Fruit fly (Drosophila melanogaster) whole organism, prepupa: Measurements from ENCODE around the gene Flo2.

Source experiments
- Blimp-1 ChIP-seq: fragments of 200-800 bp; sonication (Bioruptor generic); optimal IDR thresholded peaks from 3 replicates; lab custom pipeline; 2017; ENCODE audit warnings: missing biosample characterization, missing genetic modification characterization, mild to moderate bottlenecking, moderate library complexity, missing genetic modification reagents
- CG10631 ChIP-seq: fragments of 200-800 bp; sonication (Bioruptor generic); optimal IDR thresholded peaks from 2 replicates; lab custom pipeline; 2016; ENCODE audit warnings: missing biosample characterization, missing genetic modification characterization
- CG10669 ChIP-seq: fragments of 200-800 bp; sonication (Bioruptor generic); optimal IDR thresholded peaks from 3 replicates; lab custom pipeline; 2018; ENCODE audit warnings: missing biosample characterization, mild to moderate bottlenecking, missing genetic modification characterization, moderate library complexity
- CG11294 ChIP-seq: fragments of 200-800 bp; sonication (Bioruptor generic); IDR thresholded peaks from 2 replicates; pipeline ENCODE4 v1.3.6; 2022; ENCODE audit warnings: missing biosample characterization, missing genetic modification characterization
- CG11762 ChIP-seq: fragments of 200-800 bp; sonication (Bioruptor generic); optimal IDR thresholded peaks from 3 replicates; lab custom pipeline; 2016; ENCODE audit warnings: missing biosample characterization, missing genetic modification characterization; ENCODE audit not compliant: insufficient read depth
- CG11902 ChIP-seq: fragments of 200-800 bp; sonication (Bioruptor generic); optimal IDR thresholded peaks from 3 replicates; lab custom pipeline; 2016; ENCODE audit warnings: missing biosample characterization, missing genetic modification characterization
- CG1621 ChIP-seq: fragments of 200-800 bp; sonication (Bioruptor generic); optimal IDR thresholded peaks from 3 replicates; lab custom pipeline; 2018; ENCODE audit warnings: missing biosample characterization, mild to moderate bottlenecking, missing genetic modification characterization
- CG16779 ChIP-seq: fragments of 200-800 bp; sonication (Bioruptor generic); optimal IDR thresholded peaks from 3 replicates; lab custom pipeline; 2017; ENCODE audit warnings: missing biosample characterization, mild to moderate bottlenecking, missing genetic modification characterization
- CG3919 ChIP-seq: fragments of 200-800 bp; sonication (Bioruptor generic); optimal IDR thresholded peaks from 3 replicates; lab custom pipeline; 2016; ENCODE audit warnings: missing biosample characterization, missing genetic modification characterization
- CG4318 ChIP-seq: fragments of 200-800 bp; sonication (Bioruptor generic); optimal IDR thresholded peaks from 3 replicates; lab custom pipeline; 2017; ENCODE audit warnings: missing biosample characterization, mild to moderate bottlenecking, missing genetic modification characterization
- CG6276 ChIP-seq: fragments of 200-800 bp; sonication (Bioruptor generic); optimal IDR thresholded peaks from 2 replicates; lab custom pipeline; 2017; ENCODE audit warnings: missing biosample characterization, mild to moderate bottlenecking, missing genetic modification characterization
- CG6792 ChIP-seq: fragments of 200-800 bp; sonication (Bioruptor generic); optimal IDR thresholded peaks from 3 replicates; lab custom pipeline; 2016; ENCODE audit warnings: missing biosample characterization, missing genetic modification characterization
- CG6808 ChIP-seq: fragments of 200-800 bp; sonication (Bioruptor generic); optimal IDR thresholded peaks from 3 replicates; lab custom pipeline; 2017; ENCODE audit warnings: missing biosample characterization, missing genetic modification characterization, mild to moderate bottlenecking, moderate library complexity, missing genetic modification reagents
- CG6854 ChIP-seq: fragments of 200-800 bp; sonication (Bioruptor generic); optimal IDR thresholded peaks from 2 replicates; lab custom pipeline; 2017; ENCODE audit warnings: missing biosample characterization, mild to moderate bottlenecking, missing genetic modification characterization
- CG8119 ChIP-seq: fragments of 200-800 bp; sonication (Bioruptor generic); IDR thresholded peaks from 3 replicates; pipeline ENCODE4 v1.3.6; 2022; ENCODE audit warnings: missing biosample characterization, missing genetic modification characterization
- Eip78C ChIP-seq: fragments of 200-800 bp; sonication (Bioruptor generic); peaks from one replicate; lab custom pipeline; 2016; ENCODE audit warnings: missing biosample characterization, missing genetic modification characterization
- Eip93F ChIP-seq: fragments of 200-800 bp; sonication (Bioruptor generic); optimal IDR thresholded peaks from 2 replicates; lab custom pipeline; 2016; ENCODE audit warnings: missing biosample characterization, mild to moderate bottlenecking, missing genetic modification characterization
- Ets21C ChIP-seq: fragments of 200-800 bp; sonication (Bioruptor generic); optimal IDR thresholded peaks from 3 replicates; lab custom pipeline; 2016; ENCODE audit warnings: missing biosample characterization, missing genetic modification characterization
- Ets96B ChIP-seq: fragments of 200-800 bp; optimal IDR thresholded peaks from 2 replicates; lab custom pipeline; 2019; ENCODE audit warnings: missing biosample characterization, mild to moderate bottlenecking, missing genetic modification characterization, moderate library complexity
- Hr38 ChIP-seq: sonication (Bioruptor generic); optimal IDR thresholded peaks from 2 replicates; lab custom pipeline; 2016; ENCODE audit warnings: missing biosample characterization, missing genetic modification characterization
- Hr39 ChIP-seq: fragments of 200-800 bp; sonication (Bioruptor generic); optimal IDR thresholded peaks from 2 replicates; lab custom pipeline; 2016; ENCODE audit warnings: missing biosample characterization, missing genetic modification characterization
- Hr4 ChIP-seq: fragments of 200-800 bp; sonication (Bioruptor generic); optimal IDR thresholded peaks from 3 replicates; lab custom pipeline; 2016; ENCODE audit warnings: missing biosample characterization, missing genetic modification characterization
- Lpt ChIP-seq: fragments of 200-800 bp; sonication (Bioruptor generic); optimal IDR thresholded peaks from 3 replicates; lab custom pipeline; 2016; ENCODE audit warnings: missing biosample characterization, missing genetic modification characterization
- OdsH ChIP-seq: fragments of 200-800 bp; sonication (Bioruptor generic); optimal IDR thresholded peaks from 3 replicates; lab custom pipeline; 2016; ENCODE audit warnings: missing biosample characterization, missing genetic modification characterization
- Smox ChIP-seq: fragments of 200-800 bp; sonication (Bioruptor generic); optimal IDR thresholded peaks from 3 replicates; lab custom pipeline; 2016; ENCODE audit warnings: missing biosample characterization, missing genetic modification characterization
- Sox102F ChIP-seq: fragments of 200-800 bp; sonication (Bioruptor generic); optimal IDR thresholded peaks from 2 replicates; lab custom pipeline; 2016; ENCODE audit warnings: missing biosample characterization, mild to moderate bottlenecking, missing genetic modification characterization
- Sox14 ChIP-seq: fragments of 200-800 bp; sonication (Bioruptor generic); optimal IDR thresholded peaks from 3 replicates; lab custom pipeline; 2016; ENCODE audit warnings: missing biosample characterization, missing genetic modification characterization
- Sox15 ChIP-seq: fragments of 200-800 bp; sonication (Bioruptor generic); optimal IDR thresholded peaks from 3 replicates; lab custom pipeline; 2016; ENCODE audit warnings: missing biosample characterization, missing genetic modification characterization
- acj6 ChIP-seq: fragments of 200-800 bp; sonication (Bioruptor generic); optimal IDR thresholded peaks from 3 replicates; lab custom pipeline; 2016; ENCODE audit warnings: missing biosample characterization, missing genetic modification characterization
- dsx ChIP-seq: fragments of 200-800 bp; optimal IDR thresholded peaks from 3 replicates; lab custom pipeline; 2019; ENCODE audit warnings: missing biosample characterization, mild to moderate bottlenecking, missing genetic modification characterization, moderate library complexity; ENCODE audit not compliant: poor library complexity, severe bottlenecking
- eg ChIP-seq: fragments of 200-800 bp; sonication (Bioruptor generic); IDR thresholded peaks from 3 replicates; pipeline ENCODE4 v1.3.6; 2022; ENCODE audit warnings: missing biosample characterization, missing genetic modification characterization
- esn ChIP-seq: fragments of 200-800 bp; sonication (Bioruptor generic); optimal IDR thresholded peaks from 2 replicates; lab custom pipeline; 2016; ENCODE audit warnings: missing biosample characterization, mild to moderate bottlenecking, missing genetic modification characterization, moderate library complexity
- fd59A ChIP-seq: fragments of 200-800 bp; sonication (Bioruptor generic); optimal IDR thresholded peaks from 2 replicates; lab custom pipeline; 2017; ENCODE audit warnings: missing biosample characterization, mild to moderate bottlenecking, missing genetic modification characterization, missing genetic modification reagents
- fd85E ChIP-seq: fragments of 200-800 bp; sonication (Bioruptor generic); optimal IDR thresholded peaks from 3 replicates; lab custom pipeline; 2016; ENCODE audit warnings: missing biosample characterization, missing genetic modification characterization
- fkh ChIP-seq: fragments of 200-800 bp; sonication (Bioruptor generic); optimal IDR thresholded peaks from 3 replicates; lab custom pipeline; 2017; ENCODE audit warnings: missing biosample characterization, mild to moderate bottlenecking, missing genetic modification characterization, moderate library complexity
- lz ChIP-seq: fragments of 200-800 bp; sonication (Bioruptor generic); optimal IDR thresholded peaks from 3 replicates; lab custom pipeline; 2016; ENCODE audit warnings: missing biosample characterization, missing genetic modification characterization
- net ChIP-seq: fragments of 200-800 bp; sonication (Bioruptor generic); optimal IDR thresholded peaks from 3 replicates; lab custom pipeline; 2016; ENCODE audit warnings: missing biosample characterization, missing genetic modification characterization
- salr ChIP-seq, 2 experiments: fragments of 200-800 bp; sonication (Bioruptor generic); optimal IDR thresholded peaks; 3 replicates each; lab custom pipeline; 2016 to 2018; ENCODE audit warnings: missing biosample characterization in 2 of 2, missing genetic modification characterization in 2 of 2, mild to moderate bottlenecking in 1 of 2
- spab ChIP-seq: fragments of 200-800 bp; sonication (Bioruptor generic); optimal IDR thresholded peaks from 2 replicates; lab custom pipeline; 2017; ENCODE audit warnings: missing biosample characterization, mild to moderate bottlenecking, missing genetic modification characterization, missing genetic modification reagents
- ss ChIP-seq, 2 experiments: fragments of 200-800 bp; sonication (Bioruptor generic); optimal IDR thresholded peaks; 2 replicates in 1 of 2; 3 replicates in 1 of 2; lab custom pipeline; 2017 to 2018; ENCODE audit warnings: mild to moderate bottlenecking in 2 of 2, missing biosample characterization in 2 of 2, missing genetic modification characterization in 2 of 2, moderate library complexity in 1 of 2
- svp ChIP-seq: fragments of 200-800 bp; sonication (Bioruptor generic); peaks from one replicate; lab custom pipeline; 2016; ENCODE audit warnings: missing biosample characterization, missing genetic modification characterization
- topi ChIP-seq: fragments of 200-800 bp; sonication (Bioruptor generic); optimal IDR thresholded peaks from 3 replicates; lab custom pipeline; 2016; ENCODE audit warnings: missing biosample characterization, missing genetic modification characterization
- vri ChIP-seq: fragments of 200-800 bp; sonication (Bioruptor generic); optimal IDR thresholded peaks from 3 replicates; lab custom pipeline; 2016; ENCODE audit warnings: missing biosample characterization, mild to moderate bottlenecking, missing genetic modification characterization

Flo2 gene

DNA sequence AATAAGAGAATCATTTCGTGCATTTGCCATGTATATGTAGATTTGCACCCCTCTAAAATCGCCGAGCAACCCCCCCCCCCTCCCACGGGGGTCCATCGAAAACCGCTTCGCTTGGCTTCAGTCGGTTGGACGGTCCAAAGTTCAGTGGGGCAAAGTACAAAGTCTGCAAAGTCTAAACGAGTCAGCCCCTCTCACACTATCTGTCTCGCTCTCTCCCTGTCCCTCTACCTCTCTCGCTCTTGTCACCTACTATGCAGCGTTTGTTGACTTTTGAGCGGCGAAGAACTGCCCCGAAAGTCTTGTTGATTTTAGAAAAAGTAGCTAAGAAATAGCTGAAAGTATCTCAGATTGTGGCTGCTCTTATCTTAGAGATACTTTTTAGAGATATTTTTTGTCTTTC lies 108.2 kb downstream of the Flo2 start (continued):
- TF ChIP-seq vri (GFP tag; lab: Kevin White, UChicago) (no peak), OdsH (GFP tag; lab: Kevin White, UChicago) (peak; percentile 57), CG6792 (GFP tag; lab: Kevin White, UChicago) (no peak), fd59A (peak; percentile 38), CG11902 (GFP tag; lab: Kevin White, UChicago) (no peak), eg (peak; percentile 98), CG1621 (tag; lab: Kevin White, UChicago) (peak; percentile 91), Ets21C (GFP tag; lab: Kevin White, UChicago) (no peak), topi (peak; percentile 6), Blimp-1 (GFP tag; lab: Kevin White, UChicago) (peak; percentile 53), CG8119 (GFP tag; lab: Robert Waterston, UW) (peak; percentile 93), Hr38 (peak; percentile 33)
- TF ChIP-seq, all 60 proteins: peak for 41

DNA sequence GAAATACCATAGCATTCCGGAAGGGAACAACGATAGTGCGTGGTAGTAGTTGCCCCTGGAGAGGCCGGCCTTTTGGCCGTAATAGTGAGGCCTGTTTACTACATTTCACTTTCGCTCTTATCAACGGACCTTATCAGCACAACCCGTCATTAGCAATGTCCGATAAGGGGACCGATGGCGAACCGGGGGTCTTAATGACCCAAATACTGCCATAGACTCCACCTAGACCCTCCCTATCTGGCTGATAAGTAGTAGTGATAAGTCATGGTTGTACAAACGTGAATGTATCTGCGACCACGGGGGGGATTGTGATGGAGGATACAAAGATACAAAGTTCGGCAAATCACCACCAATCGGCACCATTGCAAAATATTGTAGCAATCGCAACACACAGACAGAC lies 110.1 kb downstream of the Flo2 start:
- TF ChIP-seq svp: peak; percentile 92
- peak; percentile 33 for TF ChIP-seq Eip93F (GFP tag; lab: Kevin White, UChicago)
- no peak for TF ChIP-seq fkh (GFP tag; lab: Kevin White, UChicago)
- no peak for TF ChIP-seq Lpt (GFP tag; lab: Kevin White, UChicago)
- peak; percentile 42 for TF ChIP-seq Eip78C (GFP tag; lab: Kevin White, UChicago)
- no peak for TF ChIP-seq lz (GFP tag; lab: Kevin White, UChicago)
- peak; percentile 33 for TF ChIP-seq vri (GFP tag; lab: Kevin White, UChicago)

DNA sequence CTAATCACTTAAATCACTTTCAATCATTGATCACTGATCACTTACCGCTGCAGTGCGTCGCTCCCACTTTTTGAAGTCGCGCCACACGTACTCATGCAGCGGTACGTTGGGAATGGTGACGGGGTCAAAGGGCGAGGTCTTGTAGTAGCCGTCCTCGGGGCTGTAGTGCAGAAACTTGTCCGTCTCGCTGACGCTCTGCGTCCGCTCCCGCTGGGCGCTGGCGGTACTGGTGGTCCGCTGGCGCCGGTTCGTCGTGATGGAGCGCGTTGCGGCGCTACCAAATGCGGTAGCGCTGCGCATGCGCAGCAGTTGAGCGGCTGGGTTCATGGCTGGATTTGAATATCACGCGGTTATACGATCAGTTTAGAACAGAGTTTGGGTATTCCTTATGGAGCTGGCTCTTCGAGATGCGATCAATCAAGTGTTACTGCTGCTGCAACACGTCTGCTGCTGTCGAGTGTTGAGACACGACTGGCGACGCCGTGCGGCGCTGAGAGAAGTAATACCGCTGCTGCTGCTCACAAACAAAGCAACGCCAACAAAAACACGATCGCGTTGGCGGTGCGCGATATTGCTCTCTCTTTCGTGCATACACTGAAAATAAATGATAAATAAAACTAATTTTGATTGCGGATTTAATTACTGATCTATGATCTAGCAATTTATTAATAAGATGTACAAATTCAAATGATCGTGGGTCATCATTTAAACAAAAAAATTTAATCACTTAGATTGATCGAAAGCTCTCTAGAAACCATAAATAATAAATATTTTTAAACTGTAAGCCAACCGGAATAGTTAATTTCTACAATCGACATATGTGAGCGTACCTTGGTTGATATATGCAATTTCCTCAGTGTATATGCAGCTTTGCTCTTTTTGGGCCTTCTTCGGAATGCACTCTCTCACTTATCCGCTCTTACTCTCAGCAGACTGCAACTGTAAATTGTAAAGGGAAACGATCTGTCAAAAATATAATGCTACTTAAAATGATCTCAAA lies 111.4 kb downstream of the Flo2 start:
- TF ChIP-seq net (GFP tag; lab: Kevin White, UChicago): peak; percentile 98
- peak; percentile 96 for TF ChIP-seq eg
- peak; percentile 98 for TF ChIP-seq Sox15
- peak; percentile 100 for TF ChIP-seq svp
- TF ChIP-seq ss (GFP tag; optimal IDR thresholded peaks at IDR 0.05; lab: Kevin White, UChicago): peak; percentile 98 to 99
- peak; percentile 99 for TF ChIP-seq CG6276 (GFP tag; lab: Kevin White, UChicago)
- peak; percentile 99 for TF ChIP-seq Ets96B (tag; lab: Kevin White, UChicago)
- TF ChIP-seq CG6854 (GFP tag; lab: Kevin White, UChicago): peak; percentile 99
- TF ChIP-seq fd59A: peak; percentile 99
- TF ChIP-seq Blimp-1 (GFP tag; lab: Kevin White, UChicago): peak; percentile 97
- peak; percentile 97 for TF ChIP-seq Ets21C (GFP tag; lab: Kevin White, UChicago)
- peak; percentile 99 for TF ChIP-seq esn (GFP tag; lab: Kevin White, UChicago)
- TF ChIP-seq salr (GFP tag; optimal IDR thresholded peaks at IDR 0.05; lab: Kevin White, UChicago): peak; percentile 94 to 99
- TF ChIP-seq Hr39 (GFP tag; lab: Kevin White, UChicago): peak; percentile 98
- peak; percentile 98 for TF ChIP-seq acj6 (GFP tag; lab: Kevin White, UChicago)
- peak; percentile 99 for TF ChIP-seq CG10669
- TF ChIP-seq CG10631 (GFP tag; lab: Kevin White, UChicago): peak; percentile 98
- peak; percentile 98 for TF ChIP-seq OdsH (GFP tag; lab: Kevin White, UChicago)
- TF ChIP-seq lz (GFP tag; lab: Kevin White, UChicago): peak; percentile 99
- TF ChIP-seq CG3919 (GFP tag; lab: Kevin White, UChicago): peak; percentile 98
- TF ChIP-seq Eip93F (GFP tag; lab: Kevin White, UChicago): peak; percentile 97
- TF ChIP-seq spab: peak; percentile 98
- peak; percentile 99 for TF ChIP-seq Sox14 (GFP tag; lab: Kevin White, UChicago)
- TF ChIP-seq CG16779 (tag; lab: Kevin White, UChicago): peak; percentile 97
- peak; percentile 97 for TF ChIP-seq dsx (GFP tag; lab: Kevin White, UChicago)
- peak; percentile 94 for TF ChIP-seq CG11294
- TF ChIP-seq Sox102F (GFP tag; lab: Kevin White, UChicago): peak; percentile 98
- peak; percentile 97 for TF ChIP-seq CG4318 (GFP tag; lab: Kevin White, UChicago)
- TF ChIP-seq CG6808 (GFP tag; lab: Kevin White, UChicago): peak; percentile 98
- TF ChIP-seq CG6792 (GFP tag; lab: Kevin White, UChicago): peak; percentile 99
- peak; percentile 91 for TF ChIP-seq fd85E (GFP tag; lab: Kevin White, UChicago)
- peak; percentile 98 for TF ChIP-seq CG11762 (GFP tag; lab: Kevin White, UChicago)
- TF ChIP-seq Lpt (GFP tag; lab: Kevin White, UChicago): peak; percentile 98
- TF ChIP-seq CG8119 (GFP tag; lab: Robert Waterston, UW): peak; percentile 99
- peak; percentile 99 for TF ChIP-seq Smox (GFP tag; lab: Kevin White, UChicago)
- TF ChIP-seq Hr4 (GFP tag; lab: Kevin White, UChicago): peak; percentile 98
